Fruit fly (Drosophila melanogaster) whole organism, wandering third instar larva: ENCODE results near the gene CG3088.

Experiments
- CrebA ChIP-seq: fragments of 200-800 bp; sonication (Bioruptor generic); optimal IDR thresholded peaks from 2 replicates; lab custom pipeline; 2016; ENCODE audit warnings: missing biosample characterization, mild to moderate bottlenecking, missing genetic modification characterization, borderline replicate concordance
- Myc ChIP-seq: fragments of >200 bp; optimal IDR thresholded peaks from 2 replicates; lab custom pipeline; 2017
- OdsH ChIP-seq: fragments of 200-800 bp; sonication (Bioruptor generic); optimal IDR thresholded peaks from 2 replicates; lab custom pipeline; 2016; ENCODE audit warnings: missing biosample characterization, mild to moderate bottlenecking, missing genetic modification characterization
- dmrt93B ChIP-seq: fragments of 200-800 bp; sonication (Bioruptor generic); optimal IDR thresholded peaks from 2 replicates; lab custom pipeline; 2018; ENCODE audit warnings: missing biosample characterization, mild to moderate bottlenecking, missing genetic modification characterization
- lola ChIP-seq: fragments of >200 bp; optimal IDR thresholded peaks from 2 replicates; lab custom pipeline; 2017; ENCODE audit warnings: missing biosample characterization, missing genetic modification characterization
- sv ChIP-seq: fragments of 200-800 bp; sonication (Bioruptor generic); optimal IDR thresholded peaks from 3 replicates; lab custom pipeline; 2016; ENCODE audit warnings: missing biosample characterization, missing genetic modification characterization

DNA sequence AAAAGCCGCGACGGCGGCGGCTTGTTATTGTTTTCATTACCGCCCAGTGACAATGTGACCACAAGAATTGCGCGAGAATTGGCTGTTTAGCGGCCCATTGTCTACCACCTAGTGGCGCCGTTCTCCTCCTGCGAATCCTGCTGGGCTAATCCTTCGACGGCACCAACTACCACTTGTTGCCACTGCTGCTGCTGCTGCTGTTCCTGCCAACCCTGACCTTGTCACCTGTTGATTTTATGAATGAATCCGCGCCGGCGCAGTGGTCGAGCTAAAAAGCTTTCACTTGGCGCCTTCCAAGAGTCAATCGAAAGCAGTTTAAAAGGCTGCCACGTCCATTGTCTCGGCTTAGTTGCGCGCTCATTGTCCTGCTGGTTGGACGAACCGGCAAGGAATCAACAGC, 42.6 kb upstream of the CG3088 start, which contains the start of gene CNMaR:
- TF ChIP-seq sv (GFP tag; lab: Kevin White, UChicago) (no peak), Myc (no peak), CrebA (no peak), dmrt93B (GFP tag; lab: Kevin White, UChicago) (no peak), OdsH (GFP tag; lab: Kevin White, UChicago) (no peak), lola (GFP tag; lab: Kevin White, UChicago) (no peak)
